Fruit fly (Drosophila melanogaster): ENCODE data around the gene cv-c.

- TF ChIP-seq psq (optimal IDR thresholded peaks at IDR 0.05) (no peak), pan (optimal IDR thresholded peaks at IDR 0.05) (no peak), EcR (GFP tag; optimal IDR thresholded peaks at IDR 0.05) (no peak)
Observed at dm6 chr3R:14467231-14467846, 14.2 kb downstream of the cv-c start.

Data from whole organism.